Worm (Caenorhabditis elegans): ENCODE measurements around the gene npr-22.

The npr-22 gene

ce11 chrIV:8587605-8588004, 28.4 kb downstream of the npr-22 start:
- TF ChIP-seq unc-55 (GFP tag; optimal IDR thresholded peaks at IDR 0.05) = no peak
- no peak for TF ChIP-seq sdc-2 (tag; optimal IDR thresholded peaks at IDR 0.05)
- no peak for TF ChIP-seq sox-2 (GFP tag; IDR thresholded peaks at IDR 0.05)
- TF ChIP-seq K09A11.1 (tag; optimal IDR thresholded peaks at IDR 0.05; ENCODE audit: insufficient read depth) = no peak
- TF ChIP-seq dmd-4 (tag; optimal IDR thresholded peaks at IDR 0.05; ENCODE audit: borderline replicate concordance) = no peak
- TF ChIP-seq hlh-13 (GFP tag; optimal IDR thresholded peaks at IDR 0.05) = no peak
- no peak for TF ChIP-seq odd-2 (tag; optimal IDR thresholded peaks at IDR 0.05)
- no peak for TF ChIP-seq C08G9.2 (tag; optimal IDR thresholded peaks at IDR 0.05)
- TF ChIP-seq che-1 (tag; optimal IDR thresholded peaks at IDR 0.05) = no peak
- TF ChIP-seq ceh-2 (tag; optimal IDR thresholded peaks at IDR 0.05) = no peak
- no peak for TF ChIP-seq nhr-232 (tag; optimal IDR thresholded peaks at IDR 0.05)
- TF ChIP-seq pqm-1 (tag; optimal IDR thresholded peaks at IDR 0.05) = no peak
- TF ChIP-seq ets-4 (tag; optimal IDR thresholded peaks at IDR 0.05) = no peak
- no peak for TF ChIP-seq pax-1 (tag; optimal IDR thresholded peaks at IDR 0.05)
- TF ChIP-seq hlh-30 (tag; optimal IDR thresholded peaks at IDR 0.05; ENCODE audit: insufficient read depth) = no peak
- TF ChIP-seq ttx-3 (tag; optimal IDR thresholded peaks at IDR 0.05) = no peak

ce11 chrIV:8595317-8595716, 36.1 kb downstream of the npr-22 start, which contains the start of gene Y59H11AR.3:
Gene Y59H11AR.3 (minus strand): TSS chrIV:8595417.
- TF ChIP-seq nhr-11 (tag; optimal IDR thresholded peaks at IDR 0.05) (no peak), ztf-16 (tag; optimal IDR thresholded peaks at IDR 0.05) (no peak), ceh-31 (tag; optimal IDR thresholded peaks at IDR 0.05) (no peak), mec-3 (tag; optimal IDR thresholded peaks at IDR 0.05; ENCODE audit: borderline replicate concordance) (no peak), hlh-6 (tag; optimal IDR thresholded peaks at IDR 0.05) (no peak), eyg-1 (tag; optimal IDR thresholded peaks at IDR 0.05) (no peak), unc-55 (GFP tag; optimal IDR thresholded peaks at IDR 0.05) (no peak)

ce11 chrIV:8595767-8596166, 36.5 kb downstream of the npr-22 start, which contains the start of gene clec-181:
Gene clec-181 (plus strand): TSS chrIV:8596067.
- TF ChIP-seq zip-5 (tag; optimal IDR thresholded peaks at IDR 0.05) (no peak), ama-1 (optimal IDR thresholded peaks at IDR 0.05) (no peak), odd-2 (tag; optimal IDR thresholded peaks at IDR 0.05) (no peak)

- TF ChIP-seq K09A11.1 (tag; optimal IDR thresholded peaks at IDR 0.05; ENCODE audit: insufficient read depth) (no peak), pax-1 (tag; optimal IDR thresholded peaks at IDR 0.05) (no peak), sox-4 (tag; optimal IDR thresholded peaks at IDR 0.05) (no peak), ceh-14 (tag; optimal IDR thresholded peaks at IDR 0.05) (no peak), ceh-24 (tag; optimal IDR thresholded peaks at IDR 0.05) (no peak), pros-1 (tag; optimal IDR thresholded peaks at IDR 0.05) (no peak), hlh-15 (tag; optimal IDR thresholded peaks at IDR 0.05) (no peak), sdc-2 (tag; optimal IDR thresholded peaks at IDR 0.05) (no peak), ceh-30 (tag; optimal IDR thresholded peaks at IDR 0.05) (no peak), ceh-48 (tag; optimal IDR thresholded peaks at IDR 0.05) (peak; percentile 19), lin-11 (tag; optimal IDR thresholded peaks at IDR 0.05) (no peak), nfya-1 (tag; optimal IDR thresholded peaks at IDR 0.05) (peak; percentile 44)
Measured at ce11 chrIV:8597504-8597903, 38.3 kb downstream of the npr-22 start.

- TF ChIP-seq ahr-1 (tag; optimal IDR thresholded peaks at IDR 0.05) = no peak
- TF ChIP-seq rnt-1 (tag; optimal IDR thresholded peaks at IDR 0.05) = no peak
- no peak for TF ChIP-seq fax-1 (tag; optimal IDR thresholded peaks at IDR 0.05)
- no peak for TF ChIP-seq unc-3 (GFP tag; conservative IDR thresholded peaks at IDR 0.05)
- no peak for TF ChIP-seq unc-3 (tag; optimal IDR thresholded peaks at IDR 0.05)
- TF ChIP-seq fkh-10 (GFP tag; optimal IDR thresholded peaks at IDR 0.05) = no peak
- TF ChIP-seq ceh-2 (tag; optimal IDR thresholded peaks at IDR 0.05) = no peak
- TF ChIP-seq tbx-7 (tag; optimal IDR thresholded peaks at IDR 0.05) = no peak
- TF ChIP-seq Y22D7AL.16 (tag; optimal IDR thresholded peaks at IDR 0.05) = no peak
- no peak for TF ChIP-seq ama-1 (optimal IDR thresholded peaks at IDR 0.05)
- TF ChIP-seq ttx-3 (tag; optimal IDR thresholded peaks at IDR 0.05) = no peak
Measured at ce11 chrIV:8600712-8601330, 41.6 kb downstream of the npr-22 start, which contains the start of gene Y59H11AR.4. Gene Y59H11AR.4 (minus strand): TSS chrIV:8600762.
